Worm (Caenorhabditis elegans): Measurements from ENCODE around the gene Y38C1AA.19.

The Y38C1AA.19 gene

ce11 chrIV:183519-183918 lies 23.6 kb downstream of the Y38C1AA.19 start:
- TF ChIP-seq ceh-34 (tag; optimal IDR thresholded peaks at IDR 0.05) (no peak), odd-2 (tag; optimal IDR thresholded peaks at IDR 0.05) (no peak), unc-86 (tag; optimal IDR thresholded peaks at IDR 0.05) (no peak), hlh-8 (tag; optimal IDR thresholded peaks at IDR 0.05) (no peak), ceh-9 (tag; optimal IDR thresholded peaks at IDR 0.05) (no peak), F13H6.1 (tag; optimal IDR thresholded peaks at IDR 0.05) (no peak), ceh-2 (tag; optimal IDR thresholded peaks at IDR 0.05) (no peak), C38D4.7 (GFP tag; optimal IDR thresholded peaks at IDR 0.05) (no peak), hlh-30 (tag; optimal IDR thresholded peaks at IDR 0.05; ENCODE audit: insufficient read depth) (no peak)

- no peak for TF ChIP-seq ets-4 (tag; optimal IDR thresholded peaks at IDR 0.05)
- TF ChIP-seq hlh-13 (GFP tag; optimal IDR thresholded peaks at IDR 0.05): no peak
- TF ChIP-seq pqm-1 (tag; optimal IDR thresholded peaks at IDR 0.05): no peak
- no peak for TF ChIP-seq sox-2 (GFP tag; IDR thresholded peaks at IDR 0.05)
- no peak for TF ChIP-seq ceh-48 (tag; optimal IDR thresholded peaks at IDR 0.05)
- TF ChIP-seq eyg-1 (tag; optimal IDR thresholded peaks at IDR 0.05): no peak
- no peak for TF ChIP-seq tbx-7 (tag; optimal IDR thresholded peaks at IDR 0.05)
- no peak for TF ChIP-seq lin-11 (tag; optimal IDR thresholded peaks at IDR 0.05)
- no peak for TF ChIP-seq fkh-10 (GFP tag; optimal IDR thresholded peaks at IDR 0.05)
- no peak for TF ChIP-seq Y22D7AL.16 (tag; optimal IDR thresholded peaks at IDR 0.05)
- no peak for TF ChIP-seq ceh-22 (tag; optimal IDR thresholded peaks at IDR 0.05)
- no peak for TF ChIP-seq ceh-45 (GFP tag; IDR thresholded peaks at IDR 0.05)
- no peak for TF ChIP-seq ama-1 (optimal IDR thresholded peaks at IDR 0.05)
- TF ChIP-seq pat-9 (tag; optimal IDR thresholded peaks at IDR 0.05): no peak
- TF ChIP-seq elt-4 (tag; optimal IDR thresholded peaks at IDR 0.05): no peak
Measured at ce11 chrIV:184184-184583, 24.2 kb downstream of the Y38C1AA.19 start, which contains the start of gene pnc-1. pnc-1 (plus strand) TSS chrIV:184484.

ce11 chrIV:186110-186509 lies 26.1 kb downstream of the Y38C1AA.19 start:
- TF ChIP-seq K09A11.1 (tag; optimal IDR thresholded peaks at IDR 0.05; ENCODE audit: insufficient read depth): no peak
- TF ChIP-seq unc-42 (tag; optimal IDR thresholded peaks at IDR 0.05): peak; percentile 25
- TF ChIP-seq rnt-1 (tag; optimal IDR thresholded peaks at IDR 0.05): no peak
- peak; percentile 7 for TF ChIP-seq nfya-1 (tag; optimal IDR thresholded peaks at IDR 0.05)
- TF ChIP-seq fax-1 (tag; optimal IDR thresholded peaks at IDR 0.05): no peak
- TF ChIP-seq ceh-19 (GFP tag; optimal IDR thresholded peaks at IDR 0.05): peak; percentile 49
- TF ChIP-seq ceh-14 (tag; optimal IDR thresholded peaks at IDR 0.05): peak; percentile 18
- TF ChIP-seq ceh-9 (tag; optimal IDR thresholded peaks at IDR 0.05): no peak
- no peak for TF ChIP-seq ceh-48 (tag; optimal IDR thresholded peaks at IDR 0.05)
- peak; percentile 97 for TF ChIP-seq ceh-34 (tag; optimal IDR thresholded peaks at IDR 0.05)
- TF ChIP-seq pag-3 (tag; optimal IDR thresholded peaks at IDR 0.05; ENCODE audit: borderline replicate concordance): no peak
- TF ChIP-seq tbx-2 (tag; optimal IDR thresholded peaks at IDR 0.05): peak; percentile 22

ce11 chrIV:187336-187735 lies 27.4 kb downstream of the Y38C1AA.19 start:
- TF ChIP-seq ceh-14 (tag; optimal IDR thresholded peaks at IDR 0.05) (peak; percentile 7), pax-1 (tag; optimal IDR thresholded peaks at IDR 0.05) (no peak)

- no peak for TF ChIP-seq fkh-10 (GFP tag; optimal IDR thresholded peaks at IDR 0.05)
- TF ChIP-seq pqm-1 (tag; optimal IDR thresholded peaks at IDR 0.05): no peak
- TF ChIP-seq ceh-34 (tag; optimal IDR thresholded peaks at IDR 0.05): no peak
- no peak for TF ChIP-seq pha-4 (tag; optimal IDR thresholded peaks at IDR 0.05)
- no peak for TF ChIP-seq ceh-30 (tag; optimal IDR thresholded peaks at IDR 0.05)
Measured at ce11 chrIV:189087-189486, 29.1 kb downstream of the Y38C1AA.19 start.
